Fruit fly (Drosophila melanogaster): ENCODE results near the gene CG4199.

- TF ChIP-seq CTCF (optimal IDR thresholded peaks at IDR 0.05) (no peak), CG8478 (optimal IDR thresholded peaks at IDR 0.05) (no peak)
Measured at dm6 chrX:2070708-2071063, 2.6 kb downstream of the CG4199 start.
